Worm (Caenorhabditis elegans): ENCODE results near the gene T10H9.1.
A peak's percentile ranks its signal among the peaks of the same experiment; 100 is the strongest.

Gene T10H9.1

DNA sequence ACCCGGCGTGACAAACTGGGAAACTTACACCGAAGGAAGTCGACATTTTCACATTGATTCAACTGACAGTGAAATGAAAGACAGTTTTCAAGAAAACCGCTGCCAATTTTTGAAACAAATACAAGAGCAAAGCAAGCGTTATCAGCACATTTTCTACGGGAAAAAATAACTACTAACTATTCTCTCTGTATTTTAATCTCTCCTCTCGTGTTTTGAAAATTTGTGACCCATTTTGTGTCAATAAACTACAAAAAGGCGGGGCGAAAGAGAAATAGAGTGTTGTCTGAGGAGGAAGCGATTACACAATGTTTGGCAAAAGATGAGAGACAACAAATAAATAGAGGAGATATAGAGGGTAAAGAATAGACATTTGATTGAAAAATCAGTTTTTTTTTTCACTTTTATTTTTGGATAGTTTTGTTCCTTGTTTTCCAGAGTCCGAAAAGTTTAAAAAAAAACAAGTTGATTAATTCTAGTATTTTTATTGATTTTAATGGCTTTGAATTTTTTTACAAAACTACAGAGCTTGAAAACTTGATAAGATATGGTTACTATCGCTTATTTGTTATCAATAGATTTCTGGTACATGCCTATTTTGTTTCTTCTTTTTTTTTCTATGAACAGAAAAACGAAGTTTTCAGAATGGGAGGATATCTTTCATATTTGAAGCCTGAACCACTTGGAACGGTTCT is 26.9 kb downstream of the T10H9.1 start, which contains the start of gene cest-34 (continued):
- TF ChIP-seq ZK337.2 (GFP tag; IDR thresholded peaks at IDR 0.05): no peak
- TF ChIP-seq aha-1 (tag): peak; percentile 17
- no peak for TF ChIP-seq spr-3 (GFP tag; optimal IDR thresholded peaks at IDR 0.05)
- no peak for TF ChIP-seq nhr-111 (GFP tag; optimal IDR thresholded peaks at IDR 0.05)
- no peak for TF ChIP-seq ceh-82 (tag; optimal IDR thresholded peaks at IDR 0.05)
- TF ChIP-seq F37D6.2 (tag; optimal IDR thresholded peaks at IDR 0.05): no peak
- TF ChIP-seq F26F4.8 (GFP tag; conservative IDR thresholded peaks at IDR 0.05): no peak
- TF ChIP-seq lim-7 (GFP tag; IDR thresholded peaks at IDR 0.05): no peak

DNA sequence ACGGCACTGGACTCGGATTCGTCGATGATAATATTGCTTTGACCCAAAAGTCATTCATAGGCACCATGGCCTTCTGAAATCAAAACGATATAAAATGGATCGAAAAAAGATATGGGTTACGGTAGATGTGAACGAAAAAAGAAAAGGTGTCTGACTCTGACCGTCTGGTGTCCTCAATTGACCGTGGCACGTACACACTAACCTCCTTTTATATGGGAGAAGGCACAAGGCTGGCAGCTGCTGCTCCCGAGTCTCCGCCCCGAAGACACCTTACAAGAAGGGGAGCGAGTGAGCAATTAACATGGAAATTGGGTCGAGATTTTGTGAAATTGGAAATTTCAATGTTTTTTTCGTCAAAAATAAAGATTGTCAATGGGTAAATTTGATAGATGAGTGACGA is 32.1 kb downstream of the T10H9.1 start, which contains the start of gene egl-46:
Gene egl-46, minus strand, starts transcription at position 73 of the 400 bp plus-strand sequence.
- TF ChIP-seq vab-7 (GFP tag; IDR thresholded peaks at IDR 0.05) (no peak), hlh-11 (tag; optimal IDR thresholded peaks at IDR 0.05) (no peak), daf-16 (GFP tag; optimal IDR thresholded peaks at IDR 0.05) (no peak), daf-16 (tag; optimal IDR thresholded peaks at IDR 0.05) (no peak), daf-12 (tag; optimal IDR thresholded peaks at IDR 0.05) (no peak), dpl-1 (GFP tag; optimal IDR thresholded peaks at IDR 0.05) (no peak), fos-1 (tag; optimal IDR thresholded peaks at IDR 0.05) (no peak), daf-8 (GFP tag; IDR thresholded peaks at IDR 0.05) (no peak), mep-1 (tag; optimal IDR thresholded peaks at IDR 0.05) (no peak), T20F7.1 (GFP tag; optimal IDR thresholded peaks at IDR 0.05) (no peak), ztf-11 (tag; optimal IDR thresholded peaks at IDR 0.05) (no peak), jun-1 (tag; optimal IDR thresholded peaks at IDR 0.05) (no peak), ZK546.5 (tag; optimal IDR thresholded peaks at IDR 0.05) (no peak), lim-7 (GFP tag; IDR thresholded peaks at IDR 0.05) (no peak), dve-1 (tag; optimal IDR thresholded peaks at IDR 0.05; ENCODE audit: insufficient read depth) (no peak)

DNA sequence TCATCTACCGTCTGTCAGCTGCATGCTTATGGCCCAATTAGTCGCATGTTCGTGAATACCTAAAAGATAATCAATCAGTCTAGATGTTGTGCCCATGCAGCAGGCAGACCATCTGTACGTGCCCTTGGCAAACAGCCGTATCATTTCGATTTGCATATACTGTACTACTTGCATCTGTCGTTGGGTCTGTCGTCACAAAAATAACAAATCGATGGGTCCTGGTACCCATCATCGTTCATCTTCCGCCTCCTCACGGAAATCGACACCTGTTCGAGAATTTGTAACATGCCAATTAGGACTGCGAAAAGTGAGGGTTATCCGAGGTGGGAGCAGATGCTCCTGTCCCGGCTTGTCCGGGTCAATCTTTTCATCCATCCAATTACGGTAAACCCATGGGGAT is 33.9 kb downstream of the T10H9.1 start:
- TF ChIP-seq vab-7 (GFP tag; IDR thresholded peaks at IDR 0.05): no peak
- TF ChIP-seq lir-3 (tag; optimal IDR thresholded peaks at IDR 0.05): no peak
- no peak for TF ChIP-seq ces-1 (GFP tag; optimal IDR thresholded peaks at IDR 0.05)
- peak; percentile 49 for TF ChIP-seq aha-1 (tag)

DNA sequence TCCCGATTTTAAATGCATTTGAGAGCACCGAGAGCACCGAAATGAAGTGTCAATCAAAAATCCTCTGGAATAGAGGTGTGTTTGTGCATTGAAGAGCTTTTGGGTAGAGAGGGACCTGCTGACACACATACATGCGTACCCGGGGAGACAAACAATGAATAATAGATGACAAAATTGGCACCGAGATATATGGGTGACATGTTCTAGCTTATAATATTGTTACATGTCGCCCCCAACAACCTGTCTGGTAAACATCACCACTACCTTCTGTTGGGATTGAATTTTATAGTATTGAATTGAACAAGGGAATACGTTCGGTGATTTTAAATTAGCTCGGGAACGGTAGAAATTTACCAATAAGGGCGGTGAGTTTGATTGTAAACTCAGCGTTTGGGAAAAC is 34.3 kb downstream of the T10H9.1 start:
- TF ChIP-seq unc-62 (GFP tag; optimal IDR thresholded peaks at IDR 0.05 in 1 of 2) (peak in 1 of 2 experiments; percentile 95), unc-62 (tag; optimal IDR thresholded peaks at IDR 0.05) (no peak), aly-2 (tag; optimal IDR thresholded peaks at IDR 0.05) (no peak), dpl-1 (GFP tag; optimal IDR thresholded peaks at IDR 0.05) (no peak)

DNA sequence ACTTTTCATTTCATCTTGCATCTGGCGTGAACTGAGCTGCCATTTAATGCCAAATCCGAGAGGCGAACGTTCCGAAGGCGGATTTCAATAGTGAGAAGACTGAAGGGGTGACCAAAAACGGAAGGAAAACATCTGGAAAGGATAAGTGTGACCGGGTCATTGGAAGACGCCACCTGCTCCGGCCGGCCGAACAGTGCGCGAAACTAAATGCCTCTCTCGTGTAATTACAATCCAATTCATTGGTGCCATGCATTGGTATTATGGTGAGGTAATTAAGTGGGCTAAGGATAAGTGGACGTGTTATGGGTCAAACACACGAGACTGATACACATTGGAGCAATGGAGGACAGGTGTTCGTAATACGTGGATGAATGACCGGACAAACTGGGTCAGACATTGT is 35.1 kb downstream of the T10H9.1 start:
- peak; percentile 35 for TF ChIP-seq aha-1 (tag)
- no peak for TF ChIP-seq ama-1 (optimal IDR thresholded peaks at IDR 0.05)

DNA sequence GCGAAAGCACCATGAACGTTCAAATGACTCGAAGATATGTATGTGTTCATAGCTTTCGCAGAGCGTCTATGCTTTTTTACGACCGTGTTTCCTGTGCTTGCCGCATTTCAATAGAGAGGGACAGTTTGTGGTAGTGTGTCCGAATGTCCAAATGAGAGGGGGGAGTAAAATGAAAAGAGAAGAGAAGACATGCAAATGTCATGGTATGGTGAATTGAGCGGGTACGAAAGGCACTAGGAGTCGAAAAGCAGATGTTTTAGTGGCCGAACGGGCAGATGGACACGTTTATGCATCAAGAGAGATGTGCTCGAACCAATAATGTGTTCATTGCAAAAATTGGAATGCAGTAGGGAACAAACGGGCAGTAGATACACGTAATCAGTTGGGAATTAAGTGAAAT is 36.1 kb downstream of the T10H9.1 start:
- peak in 1 of 2 experiments; percentile 42 for TF ChIP-seq unc-62 (GFP tag; optimal IDR thresholded peaks at IDR 0.05 in 1 of 2)
- TF ChIP-seq unc-62 (tag; optimal IDR thresholded peaks at IDR 0.05): no peak
- no peak for TF ChIP-seq ceh-82 (tag; optimal IDR thresholded peaks at IDR 0.05)

DNA sequence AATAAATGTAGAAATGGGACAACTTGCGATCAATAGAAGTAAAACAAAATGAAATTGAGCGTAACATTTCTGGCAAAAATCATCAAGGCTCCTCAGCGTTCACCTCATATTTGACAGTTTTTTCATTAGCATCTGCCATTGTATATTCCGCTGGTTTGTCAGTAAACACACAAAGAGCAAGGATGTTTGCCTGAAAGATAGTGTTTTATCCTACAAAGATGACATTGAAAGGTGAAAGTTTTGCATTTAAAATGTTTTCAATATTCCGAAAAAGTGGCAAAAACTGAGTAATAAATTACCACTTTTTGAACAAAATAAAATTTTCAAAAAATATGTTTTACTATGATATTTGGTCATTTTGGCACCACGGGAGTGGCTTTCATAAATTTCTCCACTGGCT is 36.5 kb downstream of the T10H9.1 start:
- TF ChIP-seq tra-1 (GFP tag; IDR thresholded peaks at IDR 0.05): no peak
- TF ChIP-seq unc-62 (GFP tag; optimal IDR thresholded peaks at IDR 0.05 in 1 of 2): peak in 1 of 2 experiments; percentile 92
- no peak for TF ChIP-seq unc-62 (tag; optimal IDR thresholded peaks at IDR 0.05)

Data from whole organism, L4 larva.